Fruit fly (Drosophila melanogaster) whole organism, embryonic: Measurements from ENCODE around the gene Atg2.
A peak's percentile ranks its signal among the peaks of the same experiment; 100 is the strongest.

Source experiments
- ATbp ChIP-seq: fragments of 200-800 bp; sonication (Bioruptor generic); optimal IDR thresholded peaks from 2 replicates; lab custom pipeline; 2017; ENCODE audit warnings: missing biosample characterization, mild to moderate bottlenecking, missing genetic modification characterization, missing genetic modification reagents
- CG10267 ChIP-seq: fragments of 200-800 bp; sonication (Bioruptor generic); optimal IDR thresholded peaks from 2 replicates; lab custom pipeline; 2018; ENCODE audit warnings: missing biosample characterization, mild to moderate bottlenecking, missing genetic modification characterization, moderate library complexity
- CG10274 ChIP-seq: fragments of 200-800 bp; sonication (Bioruptor generic); optimal IDR thresholded peaks from 3 replicates; lab custom pipeline; 2017; ENCODE audit warnings: missing biosample characterization, mild to moderate bottlenecking, missing genetic modification characterization
- CG11085 ChIP-seq: fragments of 200-800 bp; sonication (Bioruptor generic); IDR thresholded peaks from 2 replicates; pipeline ENCODE4 v1.3.6; 2022; ENCODE audit warnings: missing biosample characterization, missing genetic modification characterization
- CG11504 ChIP-seq: fragments of 200-800 bp; sonication (Bioruptor generic); optimal IDR thresholded peaks from 3 replicates; lab custom pipeline; 2019; ENCODE audit warnings: missing biosample characterization, mild to moderate bottlenecking, missing genetic modification characterization, moderate library complexity
- CG12071 ChIP-seq: fragments of 200-800 bp; sonication (Bioruptor generic); optimal IDR thresholded peaks from 3 replicates; lab custom pipeline; 2018; ENCODE audit warnings: missing biosample characterization, mild to moderate bottlenecking, missing genetic modification characterization
- CG13123 ChIP-seq: fragments of 200-800 bp; sonication (Bioruptor generic); optimal IDR thresholded peaks from 2 replicates; lab custom pipeline; 2016; ENCODE audit warnings: missing biosample characterization, missing genetic modification characterization
- CG15269 ChIP-seq: fragments of 200-800 bp; sonication (Bioruptor generic); optimal IDR thresholded peaks from 2 replicates; lab custom pipeline; 2018; ENCODE audit warnings: missing biosample characterization, mild to moderate bottlenecking, missing genetic modification characterization, moderate library complexity
- CG16779 ChIP-seq: fragments of 200-800 bp; sonication (Bioruptor generic); IDR thresholded peaks from 2 replicates; pipeline ENCODE4 v1.3.6; 2022; ENCODE audit warnings: missing biosample characterization, missing genetic modification characterization
- CG17612 ChIP-seq: fragments of 200-800 bp; sonication (Bioruptor generic); IDR thresholded peaks from 2 replicates; pipeline ENCODE4 v1.3.6; 2022; ENCODE audit warnings: missing biosample characterization, missing genetic modification characterization
- CG17829 ChIP-seq: fragments of 200-800 bp; optimal IDR thresholded peaks from 2 replicates; lab custom pipeline; 2019; ENCODE audit warnings: missing biosample characterization, mild to moderate bottlenecking, missing genetic modification characterization, moderate library complexity
- CG2129 ChIP-seq: fragments of 200-800 bp; sonication (Bioruptor generic); IDR thresholded peaks from 2 replicates; pipeline ENCODE4 v1.3.6; 2022; ENCODE audit warnings: missing biosample characterization, missing genetic modification characterization; ENCODE audit not compliant: partially characterized antibody
- CG2875 ChIP-seq: fragments of 200-800 bp; sonication (Bioruptor generic); optimal IDR thresholded peaks from 2 replicates; lab custom pipeline; 2017; ENCODE audit warnings: missing biosample characterization, mild to moderate bottlenecking, missing genetic modification characterization, missing genetic modification reagents
- CG2889 ChIP-seq: fragments of 200-800 bp; sonication (Bioruptor generic); IDR thresholded peaks from 3 replicates; pipeline ENCODE4 v1.3.6; 2022; ENCODE audit warnings: missing biosample characterization, missing genetic modification characterization
- CG30403 ChIP-seq: fragments of 200-800 bp; sonication (Bioruptor generic); optimal IDR thresholded peaks from 3 replicates; lab custom pipeline; 2016; ENCODE audit warnings: missing biosample characterization, missing genetic modification characterization
- CG6272 ChIP-seq: fragments of 200-800 bp; sonication (Bioruptor generic); IDR thresholded peaks from 2 replicates; pipeline ENCODE4 v1.3.6; 2022; ENCODE audit warnings: missing biosample characterization, missing genetic modification characterization
- CG6683 ChIP-seq: fragments of 200-800 bp; sonication (Bioruptor generic); optimal IDR thresholded peaks from 2 replicates; lab custom pipeline; 2017; ENCODE audit warnings: missing biosample characterization, mild to moderate bottlenecking, missing genetic modification characterization, missing genetic modification reagents
- CG6689 ChIP-seq: fragments of 200-800 bp; sonication (Bioruptor generic); IDR thresholded peaks from 2 replicates; pipeline ENCODE4 v1.3.6; 2022; ENCODE audit warnings: missing biosample characterization, missing genetic modification characterization
- CG6791 ChIP-seq: fragments of 200-800 bp; sonication (Bioruptor generic); IDR thresholded peaks from 3 replicates; pipeline ENCODE4 v1.3.6; 2022; ENCODE audit warnings: missing biosample characterization, missing genetic modification characterization; ENCODE audit not compliant: partially characterized antibody
- CG8388 ChIP-seq: fragments of 200-800 bp; sonication (Bioruptor generic); optimal IDR thresholded peaks from 2 replicates; lab custom pipeline; 2019; ENCODE audit warnings: missing biosample characterization, mild to moderate bottlenecking, missing genetic modification characterization, moderate library complexity
- CHES-1-like ChIP-seq: fragments of 200-800 bp; sonication (Bioruptor generic); optimal IDR thresholded peaks from 2 replicates; lab custom pipeline; 2016; ENCODE audit warnings: missing biosample characterization, missing genetic modification characterization
- D ChIP-seq, 2 experiments: fragments of 200-800 bp in 1 of 2; fragments of >200 bp in 1 of 2; sonication (Bioruptor generic) in 1 of 2; optimal IDR thresholded peaks; 2 replicates in 1 of 2; 3 replicates in 1 of 2; lab custom pipeline; 2017; ENCODE audit warnings: mild to moderate bottlenecking in 1 of 2, missing biosample characterization in 1 of 2, missing genetic modification characterization in 1 of 2, missing genetic modification reagents in 1 of 2
- Dip3 ChIP-seq: fragments of 200-800 bp; sonication (Bioruptor generic); optimal IDR thresholded peaks from 3 replicates; lab custom pipeline; 2016; ENCODE audit warnings: missing biosample characterization, missing genetic modification characterization
- Drgx ChIP-seq: fragments of 200-800 bp; sonication (Bioruptor generic); IDR thresholded peaks from 2 replicates; pipeline ENCODE4 v1.3.6; 2022; ENCODE audit warnings: missing biosample characterization, missing genetic modification characterization
- HmgD ChIP-seq: fragments of 200-800 bp; sonication (Bioruptor generic); optimal IDR thresholded peaks from 3 replicates; lab custom pipeline; 2016; ENCODE audit warnings: missing biosample characterization, missing genetic modification characterization
- HmgZ ChIP-seq: fragments of 200-800 bp; sonication (Bioruptor generic); optimal IDR thresholded peaks from 2 replicates; lab custom pipeline; 2018; ENCODE audit warnings: missing biosample characterization, mild to moderate bottlenecking, missing genetic modification characterization
- Hr39 ChIP-seq: fragments of >200 bp; optimal IDR thresholded peaks from 2 replicates; lab custom pipeline; 2017
- Hr51 ChIP-seq, 2 experiments: fragments of 200-800 bp; sonication (Bioruptor generic); optimal IDR thresholded peaks; 2 replicates in 1 of 2; 3 replicates in 1 of 2; lab custom pipeline; 2016 to 2018; ENCODE audit warnings: missing biosample characterization in 2 of 2, missing genetic modification characterization in 2 of 2, mild to moderate bottlenecking in 1 of 2, moderate library complexity in 1 of 2
- MBD-R2 ChIP-seq: fragments of 200-800 bp; sonication (Bioruptor generic); IDR thresholded peaks from 2 replicates; pipeline ENCODE4 v1.3.6; 2022; ENCODE audit warnings: missing biosample characterization, missing genetic modification characterization
- Mrtf ChIP-seq: fragments of 200-800 bp; sonication (Bioruptor generic); IDR thresholded peaks from 3 replicates; pipeline ENCODE4 v1.3.6; 2022; ENCODE audit warnings: missing biosample characterization, missing genetic modification characterization
- NfI ChIP-seq: fragments of 200-800 bp; sonication (Bioruptor generic); optimal IDR thresholded peaks from 3 replicates; lab custom pipeline; 2018; ENCODE audit warnings: missing biosample characterization, mild to moderate bottlenecking, missing genetic modification characterization, moderate library complexity
- Oli ChIP-seq: fragments of 200-800 bp; sonication (Bioruptor generic); optimal IDR thresholded peaks from 2 replicates; lab custom pipeline; 2018; ENCODE audit warnings: missing biosample characterization, mild to moderate bottlenecking, missing genetic modification characterization, moderate library complexity
- Sox100B ChIP-seq: fragments of 200-800 bp; sonication (Bioruptor generic); optimal IDR thresholded peaks from 3 replicates; lab custom pipeline; 2018; ENCODE audit warnings: missing biosample characterization, mild to moderate bottlenecking, missing genetic modification characterization
- Sry-δ ChIP-seq: fragments of 200-800 bp; sonication (Bioruptor generic); optimal IDR thresholded peaks from 2 replicates; lab custom pipeline; 2016; ENCODE audit warnings: missing biosample characterization, missing genetic modification characterization
- TFAM ChIP-seq: fragments of 200-800 bp; sonication (Bioruptor generic); optimal IDR thresholded peaks from 2 replicates; lab custom pipeline; 2017; ENCODE audit warnings: missing biosample characterization, missing genetic modification characterization, inconsistent platforms
- ase ChIP-seq: fragments of 200-800 bp; sonication (Bioruptor generic); IDR thresholded peaks from 3 replicates; pipeline ENCODE4 v1.3.6; 2022; ENCODE audit warnings: missing biosample characterization, missing genetic modification characterization
- crc ChIP-seq: fragments of 200-800 bp; sonication (Bioruptor generic); optimal IDR thresholded peaks from 2 replicates; lab custom pipeline; 2016; ENCODE audit warnings: missing biosample characterization, missing genetic modification characterization
- crol ChIP-seq: fragments of 200-800 bp; sonication (Bioruptor generic); IDR thresholded peaks from 2 replicates; pipeline ENCODE4 v1.3.6; 2022; ENCODE audit warnings: missing biosample characterization, missing genetic modification characterization
- en ChIP-seq: fragments of 200-800 bp; sonication (Bioruptor generic); optimal IDR thresholded peaks from 2 replicates; lab custom pipeline; 2016; ENCODE audit warnings: missing biosample characterization, missing genetic modification characterization
- ewg ChIP-seq: fragments of 200-800 bp; sonication (Bioruptor generic); optimal IDR thresholded peaks from 3 replicates; lab custom pipeline; 2017; ENCODE audit warnings: mild to moderate bottlenecking, missing biosample characterization, missing genetic modification reagents, missing genetic modification characterization
- gce ChIP-seq: fragments of 200-800 bp; sonication (Bioruptor generic); IDR thresholded peaks from 3 replicates; pipeline ENCODE4 v1.3.6; 2022; ENCODE audit warnings: missing biosample characterization, missing genetic modification characterization
- gcm2 ChIP-seq: fragments of 200-800 bp; sonication (Bioruptor generic); optimal IDR thresholded peaks from 2 replicates; lab custom pipeline; 2016; ENCODE audit warnings: missing biosample characterization, missing genetic modification characterization
- gro ChIP-seq: fragments of 200-800 bp; sonication (Bioruptor generic); optimal IDR thresholded peaks from 2 replicates; lab custom pipeline; 2016; ENCODE audit warnings: missing biosample characterization, missing genetic modification characterization
- luna ChIP-seq: fragments of 200-800 bp; sonication (Bioruptor generic); optimal IDR thresholded peaks from 2 replicates; lab custom pipeline; 2016; ENCODE audit warnings: missing biosample characterization, missing genetic modification characterization
- nerfin-2 ChIP-seq: fragments of 200-800 bp; sonication (Bioruptor generic); IDR thresholded peaks from 2 replicates; pipeline ENCODE4 v1.3.6; 2022; ENCODE audit warnings: missing biosample characterization, missing genetic modification characterization; ENCODE audit not compliant: partially characterized antibody
- nmo ChIP-seq: fragments of 200-800 bp; sonication (Bioruptor generic); optimal IDR thresholded peaks from 2 replicates; lab custom pipeline; 2018; ENCODE audit warnings: missing biosample characterization, mild to moderate bottlenecking, missing genetic modification characterization, moderate library complexity
- row ChIP-seq: fragments of 200-800 bp; sonication (Bioruptor generic); IDR thresholded peaks from 3 replicates; pipeline ENCODE4 v1.3.6; 2022; ENCODE audit warnings: missing biosample characterization, missing genetic modification characterization
- slbo ChIP-seq: fragments of 200-800 bp; sonication (Bioruptor generic); IDR thresholded peaks from 2 replicates; pipeline ENCODE4 v1.3.6; 2022; ENCODE audit warnings: missing biosample characterization, missing genetic modification characterization
- sr ChIP-seq: fragments of 200-800 bp; sonication (Bioruptor generic); IDR thresholded peaks from 3 replicates; pipeline ENCODE4 v1.3.6; 2022; ENCODE audit warnings: missing biosample characterization, missing genetic modification characterization
- vnd ChIP-seq: fragments of 200-800 bp; sonication (Bioruptor generic); IDR thresholded peaks from 3 replicates; pipeline ENCODE4 v1.3.6; 2022; ENCODE audit warnings: missing biosample characterization, missing genetic modification characterization; ENCODE audit not compliant: partially characterized antibody

Atg2 gene

DNA sequence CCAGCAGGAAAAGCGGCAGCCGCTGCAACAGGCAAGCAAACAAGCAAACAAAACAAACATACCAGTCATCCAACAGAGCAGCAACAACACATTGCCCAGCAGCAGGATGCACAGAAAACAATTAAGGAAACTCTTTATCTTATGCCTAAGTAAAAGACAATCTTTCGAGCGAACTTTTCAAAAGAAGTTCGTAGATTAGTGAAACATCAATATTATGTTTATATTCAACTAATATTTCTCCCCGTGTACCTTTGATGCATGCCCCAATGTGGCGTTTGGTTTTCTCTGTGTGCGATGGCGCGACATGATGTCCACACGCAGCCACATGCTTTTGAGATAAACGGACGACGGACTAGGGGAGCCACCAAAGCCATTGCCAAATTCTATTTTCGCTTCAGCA, 43.2 kb upstream of the Atg2 start:
- TF ChIP-seq HmgZ (tag; lab: Kevin White, UChicago) (no peak), CG17829 (no peak), CG11085 (GFP tag; lab: Robert Waterston, UW) (no peak), MBD-R2 (GFP tag; lab: Robert Waterston, UW) (no peak), CG2889 (GFP tag; lab: Robert Waterston, UW) (0 out of 3 replicates have a peak, but pooled peaks have one; percentile 35), ewg (GFP tag; lab: Kevin White, UChicago) (no peak), ATbp (GFP tag; lab: Kevin White, UChicago) (no peak), gcm2 (GFP tag; lab: Kevin White, UChicago) (no peak), ase (no peak), row (GFP tag; lab: Robert Waterston, UW) (0 out of 3 replicates have a peak, but pooled peaks have one; percentile 11), Hr51 (GFP tag; optimal IDR thresholded peaks at IDR 0.05; lab: Kevin White, UChicago) (peak in 1 of 2 experiments; percentile 8), luna (GFP tag; lab: Kevin White, UChicago) (no peak), NfI (GFP tag; lab: Kevin White, UChicago) (no peak), CG6689 (peak; percentile 19; the same call in 1 of the 2 replicates), Drgx (GFP tag; lab: Robert Waterston, UW) (peak; percentile 62; the same call in 1 of the 2 replicates), CG2875 (GFP tag; lab: Kevin White, UChicago) (no peak), TFAM (GFP tag; lab: Kevin White, UChicago) (no peak), HmgD (GFP tag; lab: Kevin White, UChicago) (no peak), CG11504 (tag; lab: Kevin White, UChicago) (peak; percentile 2), CHES-1-like (GFP tag; lab: Kevin White, UChicago) (no peak), vnd (no peak), Mrtf (0 out of 3 replicates have a peak, but pooled peaks have one; percentile 17), CG13123 (GFP tag; lab: Kevin White, UChicago) (no peak), CG15269 (tag; lab: Kevin White, UChicago) (no peak), Dip3 (GFP tag; lab: Kevin White, UChicago) (no peak), CG6683 (GFP tag; lab: Kevin White, UChicago) (no peak), slbo (0 out of 2 replicates have a peak, but pooled peaks have one; percentile 13)

DNA sequence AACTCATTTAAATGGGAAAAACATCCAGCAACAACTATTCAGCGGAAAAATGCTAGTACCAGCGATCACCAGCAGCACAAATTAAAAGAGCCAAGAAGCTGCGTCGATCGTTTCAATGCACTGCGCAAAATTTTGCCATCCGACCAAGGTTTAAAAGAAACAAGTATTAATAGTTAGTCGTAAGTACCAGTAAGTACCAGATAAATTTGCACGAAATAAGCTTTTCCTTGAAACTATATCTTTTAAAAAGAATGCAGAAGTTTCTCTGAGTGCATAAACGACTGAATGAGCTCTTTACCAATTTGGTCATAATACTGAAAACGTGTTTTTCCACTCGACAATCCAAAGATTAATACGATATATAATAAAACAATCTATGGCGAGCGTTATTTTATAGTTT, 40.9 kb upstream of the Atg2 start:
- TF ChIP-seq CG12071 (GFP tag; lab: Kevin White, UChicago) (peak; percentile 62), CG30403 (GFP tag; lab: Kevin White, UChicago) (peak; percentile 73), CG8388 (GFP tag; lab: Kevin White, UChicago) (peak; percentile 28), nerfin-2 (GFP tag; lab: Robert Waterston, UW) (no peak), HmgD (GFP tag; lab: Kevin White, UChicago) (no peak), CG6272 (GFP tag; lab: Robert Waterston, UW) (peak; percentile 9; the same call in 1 of the 2 replicates), crc (GFP tag; lab: Kevin White, UChicago) (peak; percentile 55), CG10267 (tag; lab: Kevin White, UChicago) (peak; percentile 42), Sry-δ (GFP tag; lab: Kevin White, UChicago) (peak; percentile 21), MBD-R2 (GFP tag; lab: Robert Waterston, UW) (0 out of 2 replicates have a peak, but pooled peaks have one; percentile 26), nmo (peak; percentile 68), gro (GFP tag; lab: Kevin White, UChicago) (peak; percentile 37), CG6791 (GFP tag; lab: Robert Waterston, UW) (no peak), Sox100B (GFP tag; lab: Kevin White, UChicago) (peak; percentile 44), CG10274 (GFP tag; lab: Kevin White, UChicago) (peak; percentile 35), D (optimal IDR thresholded peaks at IDR 0.05; lab: Kevin White, UChicago) (no peak), D (GFP tag; optimal IDR thresholded peaks at IDR 0.05; lab: Kevin White, UChicago) (no peak), CG17612 (GFP tag; lab: Robert Waterston, UW) (peak; percentile 38; the same call in 1 of the 2 replicates), en (GFP tag; lab: Kevin White, UChicago) (peak; percentile 4), crol (GFP tag; lab: Robert Waterston, UW) (no peak), gce (GFP tag; lab: Robert Waterston, UW) (0 out of 3 replicates have a peak, but pooled peaks have one; percentile 10), CG2129 (GFP tag; lab: Robert Waterston, UW) (no peak), Oli (tag; lab: Kevin White, UChicago) (peak; percentile 79), Hr39 (lab: Kevin White, UChicago) (no peak), sr (GFP tag; lab: Robert Waterston, UW) (peak; percentile 34; the same call in 1 of the 3 replicates), CG16779 (GFP tag; lab: Robert Waterston, UW) (no peak)
